Worm (Caenorhabditis elegans) whole organism, L3 larva: ENCODE measurements around the gene zyg-8.

Experiments
- aly-2 ChIP-seq: fragments of 150-350 bp; optimal IDR thresholded peaks from 2 replicates; lab custom pipeline; 2014; ENCODE audit warnings: missing biosample characterization, missing genetic modification characterization
- elt-3 ChIP-seq, 3 experiments: fragments of 150-350 bp in 1 of 3; sonication (generic microtip) in 2 of 3; optimal IDR thresholded peaks; 2 replicates in 2 of 3; 4 replicates in 1 of 3; lab custom pipeline; 2014 to 2017; ENCODE audit warnings: missing biosample characterization in 3 of 3, missing genetic modification characterization in 3 of 3
- fkh-10 ChIP-seq: sonication (generic microtip); optimal IDR thresholded peaks from 2 replicates; lab custom pipeline; 2017; ENCODE audit warnings: missing biosample characterization, missing genetic modification reagents, missing genetic modification characterization
- fos-1 ChIP-seq: fragments of 150-350 bp; optimal IDR thresholded peaks from 2 replicates; lab custom pipeline; 2014; ENCODE audit warnings: missing biosample characterization, missing genetic modification characterization
- mdl-1 ChIP-seq: fragments of 150-350 bp; optimal IDR thresholded peaks from 2 replicates; lab custom pipeline; 2014; ENCODE audit warnings: missing biosample characterization, missing genetic modification characterization

DNA sequence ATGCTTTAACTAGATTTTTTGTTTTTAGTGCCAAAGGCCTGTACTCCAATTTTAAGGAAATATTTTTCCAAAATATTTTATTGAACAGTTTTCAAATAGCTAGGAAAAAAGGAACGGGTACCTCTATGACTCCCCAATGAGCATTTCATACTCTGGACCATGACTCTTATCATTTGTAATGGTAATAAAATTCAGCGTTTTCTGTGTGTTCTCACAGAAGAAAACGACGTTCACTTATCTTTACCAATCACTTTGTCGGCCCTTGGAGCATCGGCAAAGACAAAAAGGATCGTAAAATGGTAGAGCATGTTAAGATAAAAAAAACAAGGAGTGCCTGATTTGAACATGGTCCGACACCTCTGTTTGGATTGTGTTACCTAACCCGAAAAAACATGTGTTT is 26.1 kb downstream of the zyg-8 start:
- TF ChIP-seq elt-3 (tag; optimal IDR thresholded peaks at IDR 0.05; lab: Kevin White, UChicago), result no peak
- no peak for TF ChIP-seq aly-2 (tag; lab: Kevin White, UChicago)
- TF ChIP-seq fkh-10 (GFP tag; lab: Kevin White, UChicago), result no peak
- TF ChIP-seq mdl-1 (tag; lab: Kevin White, UChicago), result no peak
- TF ChIP-seq fos-1 (tag; lab: Kevin White, UChicago), result no peak
